Worm (Caenorhabditis elegans) whole organism, late embryonic: ENCODE data around the gene Y69E1A.1.

Source experiments
- C08G9.2 ChIP-seq: sonication (generic microtip); optimal IDR thresholded peaks from 2 replicates; lab custom pipeline; 2016; ENCODE audit warnings: mild to moderate bottlenecking, missing genetic modification characterization, moderate library complexity, missing compliant biosample characterization
- Y22D7AL.16 ChIP-seq: sonication (generic microtip); optimal IDR thresholded peaks from 2 replicates; lab custom pipeline; 2016; ENCODE audit warnings: missing genetic modification characterization, missing compliant biosample characterization
- ceh-24 ChIP-seq: sonication (generic microtip); optimal IDR thresholded peaks from 2 replicates; lab custom pipeline; 2016; ENCODE audit warnings: mild to moderate bottlenecking, missing genetic modification characterization, missing compliant biosample characterization
- ceh-9 ChIP-seq: sonication (generic microtip); optimal IDR thresholded peaks from 2 replicates; lab custom pipeline; 2016; ENCODE audit warnings: mild to moderate bottlenecking, missing genetic modification characterization, inconsistent platforms, missing compliant biosample characterization
- fkh-10 ChIP-seq: fragments of 150-350 bp; optimal IDR thresholded peaks from 2 replicates; lab custom pipeline; 2014; ENCODE audit warnings: missing biosample characterization, missing genetic modification reagents, missing genetic modification characterization
- hlh-30 ChIP-seq: sonication (generic microtip); optimal IDR thresholded peaks from 2 replicates; lab custom pipeline; 2017; ENCODE audit warnings: antibody characterized with exemption, missing genetic modification characterization, missing compliant biosample characterization; ENCODE audit not compliant: insufficient read depth
- hlh-6 ChIP-seq: sonication (generic microtip); optimal IDR thresholded peaks from 2 replicates; lab custom pipeline; 2016; ENCODE audit warnings: missing genotype, missing genetic modification characterization, missing compliant biosample characterization
- pha-4 ChIP-seq: fragments of 150-350 bp; optimal IDR thresholded peaks from 2 replicates; lab custom pipeline; 2018; ENCODE audit warnings: missing biosample characterization, missing genetic modification reagents, missing genetic modification characterization
- ttx-3 ChIP-seq: sonication (generic microtip); optimal IDR thresholded peaks from 2 replicates; lab custom pipeline; 2016; ENCODE audit warnings: missing genetic modification reagents, missing genetic modification characterization, missing compliant biosample characterization
- unc-42 ChIP-seq: sonication (generic microtip); optimal IDR thresholded peaks from 2 replicates; lab custom pipeline; 2016; ENCODE audit warnings: missing genotype, missing genetic modification characterization, missing compliant biosample characterization

DNA sequence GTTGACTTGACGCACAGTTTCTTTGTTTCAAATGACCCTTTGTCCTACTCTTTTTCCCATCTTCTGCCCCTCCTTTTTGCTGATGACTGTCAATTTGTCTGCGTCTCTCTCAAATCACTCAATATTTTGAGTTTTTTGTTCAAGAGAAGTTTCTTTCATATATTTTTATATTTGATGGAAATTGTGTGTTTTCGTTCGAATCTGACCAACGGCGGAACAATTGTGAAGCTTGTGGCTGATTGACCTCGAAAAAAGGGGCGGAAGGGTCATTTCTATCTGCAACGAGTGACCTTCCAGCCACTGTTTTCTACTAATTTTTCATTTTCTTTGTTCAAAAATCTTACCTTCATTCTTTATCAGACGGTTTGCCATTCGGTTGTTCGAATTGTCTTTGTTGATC is 29.9 kb upstream of the Y69E1A.1 start:
- no peak for TF ChIP-seq ceh-9 (tag; lab: Kevin White, UChicago)
- TF ChIP-seq fkh-10 (GFP tag; lab: Kevin White, UChicago), result no peak
- TF ChIP-seq hlh-30 (tag; lab: Kevin White, UChicago), result no peak
- no peak for TF ChIP-seq unc-42
- TF ChIP-seq Y22D7AL.16 (tag; lab: Kevin White, UChicago), result no peak
- TF ChIP-seq pha-4 (tag; lab: Kevin White, UChicago), result no peak
- TF ChIP-seq ttx-3 (tag; lab: Kevin White, UChicago), result no peak
- no peak for TF ChIP-seq ceh-24 (tag; lab: Kevin White, UChicago)
- no peak for TF ChIP-seq C08G9.2 (tag; lab: Kevin White, UChicago)
- TF ChIP-seq hlh-6 (tag; lab: Kevin White, UChicago), result no peak
